Fruit fly (Drosophila melanogaster): ENCODE results near the gene CG34451.

Gene CG34451

DNA sequence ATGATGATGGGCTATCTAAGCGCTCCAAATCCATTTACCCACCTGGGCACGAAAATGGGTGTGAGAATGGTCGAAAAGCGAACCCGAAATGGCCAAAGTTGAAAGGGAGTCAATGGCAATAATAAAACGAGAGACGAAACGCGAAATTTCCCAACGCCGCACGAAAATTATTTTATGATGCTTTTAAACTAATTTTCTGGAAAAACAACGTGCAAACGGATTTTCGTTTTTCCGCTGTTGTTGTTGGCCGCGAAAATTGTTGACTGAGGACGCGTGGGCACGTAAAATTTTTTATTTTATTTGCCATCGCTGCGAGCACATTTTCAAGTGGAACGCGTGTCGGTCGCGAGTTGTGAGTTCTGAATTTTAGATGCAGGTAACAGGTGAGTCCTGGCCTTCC lies 19.3 kb upstream of the CG34451 start:
- TF ChIP-seq Dll (optimal IDR thresholded peaks at IDR 0.05) (no peak), pan (optimal IDR thresholded peaks at IDR 0.05) (no peak), EcR (GFP tag; optimal IDR thresholded peaks at IDR 0.05) (no peak), psq (optimal IDR thresholded peaks at IDR 0.05) (no peak), CG8478 (optimal IDR thresholded peaks at IDR 0.05) (no peak), usp (GFP tag; optimal IDR thresholded peaks at IDR 0.05) (no peak)

- TF ChIP-seq pan (optimal IDR thresholded peaks at IDR 0.05), result no peak
- TF ChIP-seq Dll (optimal IDR thresholded peaks at IDR 0.05), result no peak
These were observed 18.3 kb upstream of the CG34451 start for dm6 chr3L:15710125-15710524.

- TF ChIP-seq EcR (GFP tag; optimal IDR thresholded peaks at IDR 0.05), result no peak
- TF ChIP-seq CG8478 (optimal IDR thresholded peaks at IDR 0.05), result no peak
- no peak for TF ChIP-seq pan (optimal IDR thresholded peaks at IDR 0.05)
- TF ChIP-seq usp (GFP tag; optimal IDR thresholded peaks at IDR 0.05), result no peak
- no peak for TF ChIP-seq Dll (optimal IDR thresholded peaks at IDR 0.05)
- no peak for TF ChIP-seq psq (optimal IDR thresholded peaks at IDR 0.05)
These were observed 16.7 kb upstream of the CG34451 start for dm6 chr3L:15708579-15708978.

- TF ChIP-seq CG8478 (optimal IDR thresholded peaks at IDR 0.05) (no peak), EcR (GFP tag; optimal IDR thresholded peaks at IDR 0.05) (no peak), pan (optimal IDR thresholded peaks at IDR 0.05) (no peak), Dll (optimal IDR thresholded peaks at IDR 0.05) (no peak)
These were observed 16.3 kb upstream of the CG34451 start for dm6 chr3L:15708158-15708557.

dm6 chr3L:15706199-15706598 lies 14.3 kb upstream of the CG34451 start:
- TF ChIP-seq psq (optimal IDR thresholded peaks at IDR 0.05), result no peak
- no peak for TF ChIP-seq pan (optimal IDR thresholded peaks at IDR 0.05)
- TF ChIP-seq EcR (GFP tag; optimal IDR thresholded peaks at IDR 0.05), result no peak
- no peak for TF ChIP-seq CG8478 (optimal IDR thresholded peaks at IDR 0.05)
- TF ChIP-seq usp (GFP tag; optimal IDR thresholded peaks at IDR 0.05), result no peak
- TF ChIP-seq Dll (optimal IDR thresholded peaks at IDR 0.05), result no peak

dm6 chr3L:15704250-15704985 lies 12.6 kb upstream of the CG34451 start:
- TF ChIP-seq usp (GFP tag; optimal IDR thresholded peaks at IDR 0.05) (no peak), EcR (GFP tag; optimal IDR thresholded peaks at IDR 0.05) (peak; percentile 30 to 61)

- peak in 1 of 2 experiments; percentile 28 for TF ChIP-seq EcR (GFP tag; optimal IDR thresholded peaks at IDR 0.05)
- TF ChIP-seq psq (optimal IDR thresholded peaks at IDR 0.05), result no peak
- TF ChIP-seq pan (optimal IDR thresholded peaks at IDR 0.05), result no peak
These were observed 11.7 kb upstream of the CG34451 start for dm6 chr3L:15703330-15704119.

- TF ChIP-seq EcR (GFP tag; optimal IDR thresholded peaks at IDR 0.05) (no peak), pan (optimal IDR thresholded peaks at IDR 0.05) (no peak), Dll (optimal IDR thresholded peaks at IDR 0.05) (no peak)
These were observed 10.3 kb upstream of the CG34451 start for dm6 chr3L:15702191-15702590.

dm6 chr3L:15700338-15700966 lies 8.6 kb upstream of the CG34451 start:
- no peak for TF ChIP-seq EcR (GFP tag; optimal IDR thresholded peaks at IDR 0.05)
- no peak for TF ChIP-seq psq (optimal IDR thresholded peaks at IDR 0.05)
- TF ChIP-seq Dll (optimal IDR thresholded peaks at IDR 0.05), result no peak
- no peak for TF ChIP-seq CG8478 (optimal IDR thresholded peaks at IDR 0.05)
- no peak for TF ChIP-seq usp (GFP tag; optimal IDR thresholded peaks at IDR 0.05)
- no peak for TF ChIP-seq pan (optimal IDR thresholded peaks at IDR 0.05)

dm6 chr3L:15699626-15700337 lies 7.9 kb upstream of the CG34451 start, which contains the start of gene comm2:
comm2 (minus strand) TSS chr3L:15699850.
- no peak for TF ChIP-seq psq (optimal IDR thresholded peaks at IDR 0.05)
- peak; percentile 86 for TF ChIP-seq Dll (optimal IDR thresholded peaks at IDR 0.05)
- no peak for TF ChIP-seq EcR (GFP tag; optimal IDR thresholded peaks at IDR 0.05)

DNA sequence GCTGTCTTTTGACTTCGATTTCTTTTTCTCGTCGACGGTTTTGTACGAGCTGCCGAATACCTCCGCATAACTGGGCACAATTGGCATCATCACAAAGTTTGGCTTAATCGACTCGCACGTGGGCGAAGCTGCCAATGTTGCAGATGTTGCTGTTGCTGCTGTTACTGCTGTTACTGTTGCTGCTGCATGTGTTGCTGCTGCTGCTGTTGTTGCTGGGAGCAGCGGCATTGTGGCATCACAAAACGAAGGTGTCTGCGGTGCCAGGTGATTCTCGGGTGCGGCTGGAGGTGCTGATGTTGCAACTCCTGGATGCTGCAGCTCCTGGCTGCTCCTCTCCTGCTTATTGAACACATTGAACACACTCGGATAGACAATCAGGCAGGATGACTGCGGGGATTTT lies 6.0 kb upstream of the CG34451 start:
- no peak for TF ChIP-seq psq (optimal IDR thresholded peaks at IDR 0.05)
- no peak for TF ChIP-seq CG8478 (optimal IDR thresholded peaks at IDR 0.05)
- no peak for TF ChIP-seq pan (optimal IDR thresholded peaks at IDR 0.05)
- no peak for TF ChIP-seq usp (GFP tag; optimal IDR thresholded peaks at IDR 0.05)
- TF ChIP-seq Dll (optimal IDR thresholded peaks at IDR 0.05), result no peak
- no peak for TF ChIP-seq EcR (GFP tag; optimal IDR thresholded peaks at IDR 0.05)

dm6 chr3L:15695195-15695594 lies 3.3 kb upstream of the CG34451 start:
- TF ChIP-seq psq (optimal IDR thresholded peaks at IDR 0.05) (no peak), CG8478 (optimal IDR thresholded peaks at IDR 0.05) (no peak), usp (GFP tag; optimal IDR thresholded peaks at IDR 0.05) (no peak), pan (optimal IDR thresholded peaks at IDR 0.05) (no peak), Dll (optimal IDR thresholded peaks at IDR 0.05) (no peak), EcR (GFP tag; optimal IDR thresholded peaks at IDR 0.05) (no peak)

All from whole organism.